Worm (Caenorhabditis elegans) whole organism, early embryonic: ENCODE data around the gene ZK856.7.

Source experiments
- ama-1 ChIP-seq: fragments of 150-350 bp; optimal IDR thresholded peaks from 2 replicates; lab custom pipeline; 2014
- ceh-36 ChIP-seq: sonication (generic microtip); optimal IDR thresholded peaks from 2 replicates; lab custom pipeline; 2016; ENCODE audit warnings: missing genetic modification characterization, inconsistent platforms, missing compliant biosample characterization
- flt-1 ChIP-seq: fragments of 200-800 bp; sonication (Bioruptor generic); IDR thresholded peaks from 2 replicates; pipeline ENCODE4 v1.3.6; 2022; ENCODE audit warnings: missing genetic modification characterization, missing compliant biosample characterization
- sea-1 ChIP-seq: fragments of 200-800 bp; sonication (Bioruptor generic); conservative IDR thresholded peaks from 2 replicates; pipeline ENCODE4 v1.3.6; 2022; ENCODE audit warnings: missing genetic modification characterization, missing compliant biosample characterization
- tbx-37 ChIP-seq: fragments of 200-800 bp; sonication (Bioruptor generic); conservative IDR thresholded peaks from 2 replicates; pipeline ENCODE4 v1.3.6; 2022; ENCODE audit warnings: missing genetic modification reagents, missing genetic modification characterization, missing compliant biosample characterization

DNA sequence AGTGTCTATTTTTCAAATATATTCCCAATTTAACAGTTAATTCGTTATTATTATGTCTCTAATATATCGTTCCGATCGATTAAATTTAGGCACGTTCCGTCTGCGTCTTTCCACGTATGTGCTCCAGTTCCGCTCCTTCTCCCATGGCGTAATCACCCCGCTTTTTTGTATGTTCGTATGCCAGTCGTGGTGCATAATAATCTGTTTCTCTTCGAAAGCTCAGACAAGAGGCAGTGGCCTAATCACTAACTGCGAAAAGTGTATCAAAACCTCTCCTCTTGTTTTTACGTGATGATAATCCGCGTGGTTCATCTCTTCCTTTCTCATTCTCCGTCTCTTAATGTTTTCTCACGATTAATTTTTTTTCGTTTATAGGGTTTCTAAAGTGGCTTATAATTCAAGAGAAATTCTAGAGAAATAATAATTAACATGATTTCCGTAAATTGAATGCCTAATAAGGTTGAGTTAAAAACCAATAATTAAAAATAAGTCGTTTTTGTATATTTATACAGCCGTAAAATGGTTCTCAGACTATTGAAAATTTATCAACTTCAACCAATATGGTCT lies 45.9 kb downstream of the ZK856.7 start:
- TF ChIP-seq sea-1 (GFP tag; lab: Robert Waterston, UW) (no peak), ama-1 (no peak), flt-1 (no peak), ceh-36 (tag; lab: Kevin White, UChicago) (no peak), tbx-37 (no peak)
